Fruit fly (Drosophila melanogaster) whole organism, prepupa: Measurements from ENCODE around the gene CG14085.

ENCODE experiments used
- Blimp-1 ChIP-seq: fragments of 200-800 bp; sonication (Bioruptor generic); optimal IDR thresholded peaks from 3 replicates; lab custom pipeline; 2017; ENCODE audit warnings: missing biosample characterization, missing genetic modification characterization, mild to moderate bottlenecking, moderate library complexity, missing genetic modification reagents
- CG10669 ChIP-seq: fragments of 200-800 bp; sonication (Bioruptor generic); optimal IDR thresholded peaks from 3 replicates; lab custom pipeline; 2018; ENCODE audit warnings: missing biosample characterization, mild to moderate bottlenecking, missing genetic modification characterization, moderate library complexity
- CG11294 ChIP-seq: fragments of 200-800 bp; sonication (Bioruptor generic); IDR thresholded peaks from 2 replicates; pipeline ENCODE4 v1.3.6; 2022; ENCODE audit warnings: missing biosample characterization, missing genetic modification characterization
- CG11762 ChIP-seq: fragments of 200-800 bp; sonication (Bioruptor generic); optimal IDR thresholded peaks from 3 replicates; lab custom pipeline; 2016; ENCODE audit warnings: missing biosample characterization, missing genetic modification characterization; ENCODE audit not compliant: insufficient read depth
- CG15336 ChIP-seq: fragments of 200-800 bp; sonication (Bioruptor generic); IDR thresholded peaks from 2 replicates; pipeline ENCODE4 v1.3.6; 2022; ENCODE audit warnings: missing biosample characterization, missing genetic modification characterization
- CG1621 ChIP-seq: fragments of 200-800 bp; sonication (Bioruptor generic); optimal IDR thresholded peaks from 3 replicates; lab custom pipeline; 2018; ENCODE audit warnings: missing biosample characterization, mild to moderate bottlenecking, missing genetic modification characterization
- CG16779 ChIP-seq: fragments of 200-800 bp; sonication (Bioruptor generic); optimal IDR thresholded peaks from 3 replicates; lab custom pipeline; 2017; ENCODE audit warnings: missing biosample characterization, mild to moderate bottlenecking, missing genetic modification characterization
- CG3032 ChIP-seq: fragments of 200-800 bp; optimal IDR thresholded peaks from 2 replicates; lab custom pipeline; 2019; ENCODE audit warnings: missing biosample characterization, mild to moderate bottlenecking, missing genetic modification characterization, moderate library complexity
- CG31627 ChIP-seq: fragments of 200-800 bp; sonication (Bioruptor generic); optimal IDR thresholded peaks from 3 replicates; lab custom pipeline; 2016; ENCODE audit warnings: missing biosample characterization, missing genetic modification characterization
- CG32006 ChIP-seq: fragments of 200-800 bp; sonication (Bioruptor generic); optimal IDR thresholded peaks from 3 replicates; lab custom pipeline; 2017; ENCODE audit warnings: missing biosample characterization, mild to moderate bottlenecking, missing genetic modification characterization
- CG34406 ChIP-seq: fragments of 200-800 bp; sonication (Bioruptor generic); optimal IDR thresholded peaks from 3 replicates; lab custom pipeline; 2016; ENCODE audit warnings: missing biosample characterization, missing genetic modification characterization
- CG3919 ChIP-seq: fragments of 200-800 bp; sonication (Bioruptor generic); optimal IDR thresholded peaks from 3 replicates; lab custom pipeline; 2016; ENCODE audit warnings: missing biosample characterization, missing genetic modification characterization
- CG4318 ChIP-seq: fragments of 200-800 bp; sonication (Bioruptor generic); optimal IDR thresholded peaks from 3 replicates; lab custom pipeline; 2017; ENCODE audit warnings: missing biosample characterization, mild to moderate bottlenecking, missing genetic modification characterization
- CG6163 ChIP-seq: fragments of 200-800 bp; sonication (Bioruptor generic); IDR thresholded peaks from 3 replicates; pipeline ENCODE4 v1.3.6; 2022; ENCODE audit warnings: missing biosample characterization, missing genetic modification characterization
- CG6792 ChIP-seq: fragments of 200-800 bp; sonication (Bioruptor generic); optimal IDR thresholded peaks from 3 replicates; lab custom pipeline; 2016; ENCODE audit warnings: missing biosample characterization, missing genetic modification characterization
- CG6854 ChIP-seq: fragments of 200-800 bp; sonication (Bioruptor generic); optimal IDR thresholded peaks from 2 replicates; lab custom pipeline; 2017; ENCODE audit warnings: missing biosample characterization, mild to moderate bottlenecking, missing genetic modification characterization
- CG7368 ChIP-seq: fragments of 200-800 bp; sonication (Bioruptor generic); optimal IDR thresholded peaks from 3 replicates; lab custom pipeline; 2016; ENCODE audit warnings: missing biosample characterization, missing genetic modification characterization
- CG8319 ChIP-seq: fragments of 200-800 bp; sonication (Bioruptor generic); optimal IDR thresholded peaks from 3 replicates; lab custom pipeline; 2016; ENCODE audit warnings: missing biosample characterization, missing genetic modification characterization
- CG8632 ChIP-seq: fragments of 200-800 bp; sonication (Bioruptor generic); optimal IDR thresholded peaks from 3 replicates; lab custom pipeline; 2016; ENCODE audit warnings: missing biosample characterization, missing genetic modification characterization
- CG9139 ChIP-seq: fragments of 200-800 bp; sonication (Bioruptor generic); optimal IDR thresholded peaks from 3 replicates; lab custom pipeline; 2017; ENCODE audit warnings: missing biosample characterization, mild to moderate bottlenecking, missing genetic modification characterization
- Eip75B ChIP-seq: fragments of 200-800 bp; sonication (Bioruptor generic); optimal IDR thresholded peaks from 3 replicates; lab custom pipeline; 2016; ENCODE audit warnings: missing biosample characterization, missing genetic modification characterization
- Eip78C ChIP-seq: fragments of 200-800 bp; sonication (Bioruptor generic); peaks from one replicate; lab custom pipeline; 2016; ENCODE audit warnings: missing biosample characterization, missing genetic modification characterization
- Eip93F ChIP-seq: fragments of 200-800 bp; sonication (Bioruptor generic); optimal IDR thresholded peaks from 2 replicates; lab custom pipeline; 2016; ENCODE audit warnings: missing biosample characterization, mild to moderate bottlenecking, missing genetic modification characterization
- Ets21C ChIP-seq: fragments of 200-800 bp; sonication (Bioruptor generic); optimal IDR thresholded peaks from 3 replicates; lab custom pipeline; 2016; ENCODE audit warnings: missing biosample characterization, missing genetic modification characterization
- Hr39 ChIP-seq: fragments of 200-800 bp; sonication (Bioruptor generic); optimal IDR thresholded peaks from 2 replicates; lab custom pipeline; 2016; ENCODE audit warnings: missing biosample characterization, missing genetic modification characterization
- Hr4 ChIP-seq: fragments of 200-800 bp; sonication (Bioruptor generic); optimal IDR thresholded peaks from 3 replicates; lab custom pipeline; 2016; ENCODE audit warnings: missing biosample characterization, missing genetic modification characterization
- Lpt ChIP-seq: fragments of 200-800 bp; sonication (Bioruptor generic); optimal IDR thresholded peaks from 3 replicates; lab custom pipeline; 2016; ENCODE audit warnings: missing biosample characterization, missing genetic modification characterization
- Met ChIP-seq: fragments of 200-800 bp; sonication (Bioruptor generic); optimal IDR thresholded peaks from 3 replicates; lab custom pipeline; 2016; ENCODE audit warnings: missing biosample characterization, missing genetic modification characterization
- OdsH ChIP-seq: fragments of 200-800 bp; sonication (Bioruptor generic); optimal IDR thresholded peaks from 3 replicates; lab custom pipeline; 2016; ENCODE audit warnings: missing biosample characterization, missing genetic modification characterization
- Smox ChIP-seq: fragments of 200-800 bp; sonication (Bioruptor generic); optimal IDR thresholded peaks from 3 replicates; lab custom pipeline; 2016; ENCODE audit warnings: missing biosample characterization, missing genetic modification characterization
- Sox102F ChIP-seq: fragments of 200-800 bp; sonication (Bioruptor generic); optimal IDR thresholded peaks from 2 replicates; lab custom pipeline; 2016; ENCODE audit warnings: missing biosample characterization, mild to moderate bottlenecking, missing genetic modification characterization
- Sox15 ChIP-seq: fragments of 200-800 bp; sonication (Bioruptor generic); optimal IDR thresholded peaks from 3 replicates; lab custom pipeline; 2016; ENCODE audit warnings: missing biosample characterization, missing genetic modification characterization
- achi ChIP-seq: fragments of 200-800 bp; sonication (Bioruptor generic); optimal IDR thresholded peaks from 3 replicates; lab custom pipeline; 2016; ENCODE audit warnings: missing biosample characterization, missing genetic modification characterization
- acj6 ChIP-seq: fragments of 200-800 bp; sonication (Bioruptor generic); optimal IDR thresholded peaks from 3 replicates; lab custom pipeline; 2016; ENCODE audit warnings: missing biosample characterization, missing genetic modification characterization
- cyc ChIP-seq: fragments of 200-800 bp; sonication (Bioruptor generic); optimal IDR thresholded peaks from 3 replicates; lab custom pipeline; 2016; ENCODE audit warnings: missing biosample characterization, missing genetic modification characterization
- dac ChIP-seq: fragments of 200-800 bp; sonication (Bioruptor generic); optimal IDR thresholded peaks from 2 replicates; lab custom pipeline; 2017; ENCODE audit warnings: missing biosample characterization, mild to moderate bottlenecking, missing genetic modification characterization
- dsx ChIP-seq: fragments of 200-800 bp; optimal IDR thresholded peaks from 3 replicates; lab custom pipeline; 2019; ENCODE audit warnings: missing biosample characterization, mild to moderate bottlenecking, missing genetic modification characterization, moderate library complexity; ENCODE audit not compliant: poor library complexity, severe bottlenecking
- eg ChIP-seq: fragments of 200-800 bp; sonication (Bioruptor generic); IDR thresholded peaks from 3 replicates; pipeline ENCODE4 v1.3.6; 2022; ENCODE audit warnings: missing biosample characterization, missing genetic modification characterization
- fd85E ChIP-seq: fragments of 200-800 bp; sonication (Bioruptor generic); optimal IDR thresholded peaks from 3 replicates; lab custom pipeline; 2016; ENCODE audit warnings: missing biosample characterization, missing genetic modification characterization
- fkh ChIP-seq: fragments of 200-800 bp; sonication (Bioruptor generic); optimal IDR thresholded peaks from 3 replicates; lab custom pipeline; 2017; ENCODE audit warnings: missing biosample characterization, mild to moderate bottlenecking, missing genetic modification characterization, moderate library complexity
- lz ChIP-seq: fragments of 200-800 bp; sonication (Bioruptor generic); optimal IDR thresholded peaks from 3 replicates; lab custom pipeline; 2016; ENCODE audit warnings: missing biosample characterization, missing genetic modification characterization
- net ChIP-seq: fragments of 200-800 bp; sonication (Bioruptor generic); optimal IDR thresholded peaks from 3 replicates; lab custom pipeline; 2016; ENCODE audit warnings: missing biosample characterization, missing genetic modification characterization
- pdm3 ChIP-seq: fragments of 200-800 bp; sonication (Bioruptor generic); optimal IDR thresholded peaks from 3 replicates; lab custom pipeline; 2016; ENCODE audit warnings: missing biosample characterization, missing genetic modification characterization
- salr ChIP-seq, 2 experiments: fragments of 200-800 bp; sonication (Bioruptor generic); optimal IDR thresholded peaks; 3 replicates each; lab custom pipeline; 2016 to 2018; ENCODE audit warnings: missing biosample characterization in 2 of 2, missing genetic modification characterization in 2 of 2, mild to moderate bottlenecking in 1 of 2
- spab ChIP-seq: fragments of 200-800 bp; sonication (Bioruptor generic); optimal IDR thresholded peaks from 2 replicates; lab custom pipeline; 2017; ENCODE audit warnings: missing biosample characterization, mild to moderate bottlenecking, missing genetic modification characterization, missing genetic modification reagents
- ss ChIP-seq, 2 experiments: fragments of 200-800 bp; sonication (Bioruptor generic); optimal IDR thresholded peaks; 2 replicates in 1 of 2; 3 replicates in 1 of 2; lab custom pipeline; 2017 to 2018; ENCODE audit warnings: mild to moderate bottlenecking in 2 of 2, missing biosample characterization in 2 of 2, missing genetic modification characterization in 2 of 2, moderate library complexity in 1 of 2
- svp ChIP-seq: fragments of 200-800 bp; sonication (Bioruptor generic); peaks from one replicate; lab custom pipeline; 2016; ENCODE audit warnings: missing biosample characterization, missing genetic modification characterization
- topi ChIP-seq: fragments of 200-800 bp; sonication (Bioruptor generic); optimal IDR thresholded peaks from 3 replicates; lab custom pipeline; 2016; ENCODE audit warnings: missing biosample characterization, missing genetic modification characterization
- vri ChIP-seq: fragments of 200-800 bp; sonication (Bioruptor generic); optimal IDR thresholded peaks from 3 replicates; lab custom pipeline; 2016; ENCODE audit warnings: missing biosample characterization, mild to moderate bottlenecking, missing genetic modification characterization

The CG14085 gene

dm6 chr3L:19261720-19262119 is 7.4 kb upstream of the CG14085 start:
- TF ChIP-seq CG6163 (GFP tag; lab: Robert Waterston, UW), result peak; percentile 14; the same call in 1 of the 3 replicates
- TF ChIP-seq vri (GFP tag; lab: Kevin White, UChicago), result no peak

dm6 chr3L:19263480-19264140 is 5.5 kb upstream of the CG14085 start, which contains the start of the genes CG42374 and Mettl5:
Gene CG42374 (plus strand): TSS chr3L:19263766.
Gene Mettl5 (plus strand): TSS chr3L:19263766.
- TF ChIP-seq acj6 (GFP tag; lab: Kevin White, UChicago) (peak; percentile 38), CG11294 (0 out of 2 replicates have a peak, but pooled peaks have one; percentile 24), Eip93F (GFP tag; lab: Kevin White, UChicago) (no peak), topi (GFP tag; lab: Kevin White, UChicago) (peak; percentile 13), pdm3 (peak; percentile 19), salr (GFP tag; optimal IDR thresholded peaks at IDR 0.05; lab: Kevin White, UChicago) (no peak), CG7368 (GFP tag; lab: Kevin White, UChicago) (no peak), OdsH (GFP tag; lab: Kevin White, UChicago) (peak; percentile 10), CG15336 (peak; percentile 69), fd85E (GFP tag; lab: Kevin White, UChicago) (no peak), vri (GFP tag; lab: Kevin White, UChicago) (peak; percentile 66), eg (GFP tag; lab: Robert Waterston, UW) (peak; percentile 81), svp (GFP tag; lab: Kevin White, UChicago) (no peak), CG6792 (GFP tag; lab: Kevin White, UChicago) (peak; percentile 28), CG31627 (no peak), CG6854 (GFP tag; lab: Kevin White, UChicago) (no peak), Hr39 (GFP tag; lab: Kevin White, UChicago) (no peak), fkh (peak; percentile 44), CG10669 (GFP tag; lab: Kevin White, UChicago) (peak; percentile 50), CG3032 (tag; lab: Kevin White, UChicago) (peak; percentile 41), CG6163 (GFP tag; lab: Robert Waterston, UW) (peak; percentile 32; the same call in 1 of the 3 replicates), Eip75B (GFP tag; lab: Kevin White, UChicago) (no peak), dsx (GFP tag; lab: Kevin White, UChicago) (no peak), Lpt (no peak), CG8319 (GFP tag; lab: Kevin White, UChicago) (no peak), net (peak; percentile 47), spab (GFP tag; lab: Kevin White, UChicago) (no peak), achi (GFP tag; lab: Kevin White, UChicago) (peak; percentile 42), CG34406 (peak; percentile 39), Blimp-1 (GFP tag; lab: Kevin White, UChicago) (no peak), Ets21C (no peak), Eip78C (GFP tag; lab: Kevin White, UChicago) (peak; percentile 88), Sox15 (GFP tag; lab: Kevin White, UChicago) (peak; percentile 2), Hr4 (GFP tag; lab: Kevin White, UChicago) (no peak), dac (GFP tag; lab: Kevin White, UChicago) (no peak), CG4318 (GFP tag; lab: Kevin White, UChicago) (no peak), Sox102F (peak; percentile 23), Met (GFP tag; lab: Kevin White, UChicago) (peak; percentile 50), CG8632 (peak; percentile 12), CG32006 (peak; percentile 49), ss (GFP tag; optimal IDR thresholded peaks at IDR 0.05; lab: Kevin White, UChicago) (no peak), Smox (peak; percentile 28), CG16779 (tag; lab: Kevin White, UChicago) (no peak), CG3919 (GFP tag; lab: Kevin White, UChicago) (peak; percentile 18), lz (GFP tag; lab: Kevin White, UChicago) (peak; percentile 5), CG9139 (GFP tag; lab: Kevin White, UChicago) (no peak), CG11762 (GFP tag; lab: Kevin White, UChicago) (no peak), CG1621 (peak; percentile 33), cyc (GFP tag; lab: Kevin White, UChicago) (no peak)
